Fruit fly (Drosophila melanogaster): Measurements from ENCODE around the gene Cyp4d2.

Gene Cyp4d2

dm6 chrX:2175956-2176469, at the start of gene Cyp4d2:
TSS of gene Cyp4d2 (plus strand) at chrX:2176006.
- TF ChIP-seq CG4496 (GFP tag; IDR thresholded peaks at IDR 0.05) (no peak), CG9948 (tag; optimal IDR thresholded peaks at IDR 0.05) (no peak), Pif1A (GFP tag; optimal IDR thresholded peaks at IDR 0.05) (no peak), rn (GFP tag; IDR thresholded peaks at IDR 0.05) (no peak), D1 (tag; optimal IDR thresholded peaks at IDR 0.05) (no peak), CG34367 (tag; optimal IDR thresholded peaks at IDR 0.05) (no peak), CG17806 (tag; optimal IDR thresholded peaks at IDR 0.05) (no peak), EcR (GFP tag; optimal IDR thresholded peaks at IDR 0.05) (no peak), fd96Ca (GFP tag; IDR thresholded peaks at IDR 0.05) (no peak), CG15710 (tag; optimal IDR thresholded peaks at IDR 0.05) (no peak), Pif1B (GFP tag; optimal IDR thresholded peaks at IDR 0.05) (no peak), CG8301 (tag; optimal IDR thresholded peaks at IDR 0.05) (no peak), CG12605 (GFP tag; IDR thresholded peaks at IDR 0.05) (no peak), CG10348 (GFP tag; IDR thresholded peaks at IDR 0.05) (no peak), CG14655 (GFP tag; optimal IDR thresholded peaks at IDR 0.05) (no peak)

- TF ChIP-seq CG4496 (GFP tag; IDR thresholded peaks at IDR 0.05) (peak; percentile 85), CG17806 (tag; optimal IDR thresholded peaks at IDR 0.05) (peak; percentile 82), Snoo (tag; optimal IDR thresholded peaks at IDR 0.05) (peak; percentile 88), D1 (tag; optimal IDR thresholded peaks at IDR 0.05) (peak; percentile 15), rn (GFP tag; IDR thresholded peaks at IDR 0.05) (0 out of 2 replicates have a peak, but pooled peaks have one; percentile 23), gl (tag; optimal IDR thresholded peaks at IDR 0.05) (peak; percentile 68), CG34367 (tag; optimal IDR thresholded peaks at IDR 0.05) (peak; percentile 83), Pif1A (GFP tag; optimal IDR thresholded peaks at IDR 0.05) (peak; percentile 71), CG12605 (GFP tag; IDR thresholded peaks at IDR 0.05) (peak; percentile 74), CG9948 (tag; optimal IDR thresholded peaks at IDR 0.05) (peak; percentile 81), fd96Ca (GFP tag; IDR thresholded peaks at IDR 0.05) (peak; percentile 79), CG8159 (tag; optimal IDR thresholded peaks at IDR 0.05) (peak; percentile 87), CG10348 (GFP tag; IDR thresholded peaks at IDR 0.05) (no peak), EcR (GFP tag; optimal IDR thresholded peaks at IDR 0.05) (peak; percentile 26), CG32121 (GFP tag; IDR thresholded peaks at IDR 0.05) (no peak), CG8301 (tag; optimal IDR thresholded peaks at IDR 0.05) (peak; percentile 67), CG13204 (GFP tag; optimal IDR thresholded peaks at IDR 0.05) (peak; percentile 3), Ets98B (GFP tag; IDR thresholded peaks at IDR 0.05) (peak; percentile 53), CG15710 (tag; optimal IDR thresholded peaks at IDR 0.05) (peak; percentile 85), CG14655 (GFP tag; optimal IDR thresholded peaks at IDR 0.05) (peak; percentile 80), Pif1B (GFP tag; optimal IDR thresholded peaks at IDR 0.05) (peak; percentile 74)
Observed at dm6 chrX:2134226-2134880, 41.5 kb upstream of the Cyp4d2 start.

- TF ChIP-seq Snoo (tag; optimal IDR thresholded peaks at IDR 0.05) (peak; percentile 91), CG8301 (tag; optimal IDR thresholded peaks at IDR 0.05) (peak; percentile 85), EcR (GFP tag; optimal IDR thresholded peaks at IDR 0.05) (peak; percentile 17), CG34367 (tag; optimal IDR thresholded peaks at IDR 0.05) (peak; percentile 83), Ets98B (GFP tag; IDR thresholded peaks at IDR 0.05) (peak; percentile 63), CG8159 (tag; optimal IDR thresholded peaks at IDR 0.05) (peak; percentile 92), Pif1B (GFP tag; optimal IDR thresholded peaks at IDR 0.05) (peak; percentile 79), CG9948 (tag; optimal IDR thresholded peaks at IDR 0.05) (peak; percentile 84), CG13204 (GFP tag; optimal IDR thresholded peaks at IDR 0.05) (peak; percentile 10), CG15710 (tag; optimal IDR thresholded peaks at IDR 0.05) (peak; percentile 88), gl (tag; optimal IDR thresholded peaks at IDR 0.05) (peak; percentile 76), CG4496 (GFP tag; IDR thresholded peaks at IDR 0.05) (peak; percentile 83), CG14655 (GFP tag; optimal IDR thresholded peaks at IDR 0.05) (peak; percentile 80), CG17806 (tag; optimal IDR thresholded peaks at IDR 0.05) (peak; percentile 89), CG12605 (GFP tag; IDR thresholded peaks at IDR 0.05) (no peak; the same call in none of the 2 replicates), Pif1A (GFP tag; optimal IDR thresholded peaks at IDR 0.05) (peak; percentile 84), D1 (tag; optimal IDR thresholded peaks at IDR 0.05) (peak; percentile 73), CG32121 (GFP tag; IDR thresholded peaks at IDR 0.05) (peak; percentile 78), CG10348 (GFP tag; IDR thresholded peaks at IDR 0.05) (no peak), rn (GFP tag; IDR thresholded peaks at IDR 0.05) (no peak), fd96Ca (GFP tag; IDR thresholded peaks at IDR 0.05) (peak; percentile 46; the same call in 1 of the 3 replicates)
Observed at dm6 chrX:2134965-2135758, 40.6 kb upstream of the Cyp4d2 start.

dm6 chrX:2135868-2136787, 39.7 kb upstream of the Cyp4d2 start:
- TF ChIP-seq CG12605 (GFP tag; IDR thresholded peaks at IDR 0.05): no peak
- no peak for TF ChIP-seq CG34367 (tag; optimal IDR thresholded peaks at IDR 0.05)
- TF ChIP-seq rn (GFP tag; IDR thresholded peaks at IDR 0.05): no peak
- no peak; the same call in 1 of the 2 replicates for TF ChIP-seq Ets98B (GFP tag; IDR thresholded peaks at IDR 0.05)
- TF ChIP-seq Pif1A (GFP tag; optimal IDR thresholded peaks at IDR 0.05): no peak
- TF ChIP-seq CG15710 (tag; optimal IDR thresholded peaks at IDR 0.05): no peak
- TF ChIP-seq CG8159 (tag; optimal IDR thresholded peaks at IDR 0.05): peak; percentile 22
- peak; percentile 7; the same call in 1 of the 2 replicates for TF ChIP-seq CG32121 (GFP tag; IDR thresholded peaks at IDR 0.05)
- peak; percentile 7 for TF ChIP-seq CG8301 (tag; optimal IDR thresholded peaks at IDR 0.05)
- peak; percentile 24; the same call in 1 of the 3 replicates for TF ChIP-seq CG4496 (GFP tag; IDR thresholded peaks at IDR 0.05)
- no peak for TF ChIP-seq gl (tag; optimal IDR thresholded peaks at IDR 0.05)
- no peak for TF ChIP-seq CG9948 (tag; optimal IDR thresholded peaks at IDR 0.05)
- no peak for TF ChIP-seq EcR (GFP tag; optimal IDR thresholded peaks at IDR 0.05)
- peak; percentile 43; the same call in 1 of the 2 replicates for TF ChIP-seq CG10348 (GFP tag; IDR thresholded peaks at IDR 0.05)
- TF ChIP-seq CG17806 (tag; optimal IDR thresholded peaks at IDR 0.05): no peak
- TF ChIP-seq CG13204 (GFP tag; optimal IDR thresholded peaks at IDR 0.05): no peak
- peak; percentile 56 for TF ChIP-seq fd96Ca (GFP tag; IDR thresholded peaks at IDR 0.05)
- TF ChIP-seq Snoo (tag; optimal IDR thresholded peaks at IDR 0.05): no peak
- TF ChIP-seq CG14655 (GFP tag; optimal IDR thresholded peaks at IDR 0.05): no peak
- peak; percentile 22 for TF ChIP-seq D1 (tag; optimal IDR thresholded peaks at IDR 0.05)
- TF ChIP-seq Pif1B (GFP tag; optimal IDR thresholded peaks at IDR 0.05): no peak
